Worm (Caenorhabditis elegans): ENCODE measurements around the gene egrh-2.

DNA sequence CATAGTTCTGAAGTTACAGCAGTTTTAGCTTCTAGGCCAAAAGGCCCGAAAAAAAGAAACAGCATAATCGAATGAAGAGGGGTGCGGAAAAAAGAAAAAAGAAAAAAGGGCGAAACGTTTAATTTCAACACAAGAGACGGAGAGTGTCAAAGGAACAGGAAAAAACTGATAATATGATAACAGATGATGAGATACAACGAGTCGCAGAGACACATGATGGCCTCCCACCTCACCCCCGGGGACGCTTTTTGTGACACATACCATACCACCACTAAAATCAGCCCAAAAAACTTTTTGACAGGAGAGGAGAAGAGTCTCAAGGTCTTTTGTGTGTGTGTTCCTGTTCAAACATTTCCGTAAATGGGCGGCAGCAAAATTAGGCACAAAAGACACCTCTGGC is 44.9 kb upstream of the egrh-2 start:
- TF ChIP-seq unc-62 (GFP tag; optimal IDR thresholded peaks at IDR 0.05) (no peak), egl-27 (tag; optimal IDR thresholded peaks at IDR 0.05) (no peak), sea-2 (GFP tag; optimal IDR thresholded peaks at IDR 0.05) (no peak)

All from whole organism, L3 larva.